Fruit fly (Drosophila melanogaster) whole organism, prepupa: ENCODE measurements around the gene CG14803.

ENCODE experiments used
- CG10631 ChIP-seq: fragments of 200-800 bp; sonication (Bioruptor generic); optimal IDR thresholded peaks from 2 replicates; lab custom pipeline; 2016; ENCODE audit warnings: missing biosample characterization, missing genetic modification characterization
- CG10669 ChIP-seq: fragments of 200-800 bp; sonication (Bioruptor generic); optimal IDR thresholded peaks from 3 replicates; lab custom pipeline; 2018; ENCODE audit warnings: missing biosample characterization, mild to moderate bottlenecking, missing genetic modification characterization, moderate library complexity
- CG11294 ChIP-seq: fragments of 200-800 bp; sonication (Bioruptor generic); IDR thresholded peaks from 2 replicates; pipeline ENCODE4 v1.3.6; 2022; ENCODE audit warnings: missing biosample characterization, missing genetic modification characterization
- CG11762 ChIP-seq: fragments of 200-800 bp; sonication (Bioruptor generic); optimal IDR thresholded peaks from 3 replicates; lab custom pipeline; 2016; ENCODE audit warnings: missing biosample characterization, missing genetic modification characterization; ENCODE audit not compliant: insufficient read depth
- CG11902 ChIP-seq: fragments of 200-800 bp; sonication (Bioruptor generic); optimal IDR thresholded peaks from 3 replicates; lab custom pipeline; 2016; ENCODE audit warnings: missing biosample characterization, missing genetic modification characterization
- CG15336 ChIP-seq: fragments of 200-800 bp; sonication (Bioruptor generic); IDR thresholded peaks from 2 replicates; pipeline ENCODE4 v1.3.6; 2022; ENCODE audit warnings: missing biosample characterization, missing genetic modification characterization
- CG1621 ChIP-seq: fragments of 200-800 bp; sonication (Bioruptor generic); optimal IDR thresholded peaks from 3 replicates; lab custom pipeline; 2018; ENCODE audit warnings: missing biosample characterization, mild to moderate bottlenecking, missing genetic modification characterization
- CG16779 ChIP-seq: fragments of 200-800 bp; sonication (Bioruptor generic); optimal IDR thresholded peaks from 3 replicates; lab custom pipeline; 2017; ENCODE audit warnings: missing biosample characterization, mild to moderate bottlenecking, missing genetic modification characterization
- CG3032 ChIP-seq: fragments of 200-800 bp; optimal IDR thresholded peaks from 2 replicates; lab custom pipeline; 2019; ENCODE audit warnings: missing biosample characterization, mild to moderate bottlenecking, missing genetic modification characterization, moderate library complexity
- CG31627 ChIP-seq: fragments of 200-800 bp; sonication (Bioruptor generic); optimal IDR thresholded peaks from 3 replicates; lab custom pipeline; 2016; ENCODE audit warnings: missing biosample characterization, missing genetic modification characterization
- CG32006 ChIP-seq: fragments of 200-800 bp; sonication (Bioruptor generic); optimal IDR thresholded peaks from 3 replicates; lab custom pipeline; 2017; ENCODE audit warnings: missing biosample characterization, mild to moderate bottlenecking, missing genetic modification characterization
- CG34406 ChIP-seq: fragments of 200-800 bp; sonication (Bioruptor generic); optimal IDR thresholded peaks from 3 replicates; lab custom pipeline; 2016; ENCODE audit warnings: missing biosample characterization, missing genetic modification characterization
- CG3919 ChIP-seq: fragments of 200-800 bp; sonication (Bioruptor generic); optimal IDR thresholded peaks from 3 replicates; lab custom pipeline; 2016; ENCODE audit warnings: missing biosample characterization, missing genetic modification characterization
- CG4318 ChIP-seq: fragments of 200-800 bp; sonication (Bioruptor generic); optimal IDR thresholded peaks from 3 replicates; lab custom pipeline; 2017; ENCODE audit warnings: missing biosample characterization, mild to moderate bottlenecking, missing genetic modification characterization
- CG6276 ChIP-seq: fragments of 200-800 bp; sonication (Bioruptor generic); optimal IDR thresholded peaks from 2 replicates; lab custom pipeline; 2017; ENCODE audit warnings: missing biosample characterization, mild to moderate bottlenecking, missing genetic modification characterization
- CG6792 ChIP-seq: fragments of 200-800 bp; sonication (Bioruptor generic); optimal IDR thresholded peaks from 3 replicates; lab custom pipeline; 2016; ENCODE audit warnings: missing biosample characterization, missing genetic modification characterization
- CG6808 ChIP-seq: fragments of 200-800 bp; sonication (Bioruptor generic); optimal IDR thresholded peaks from 3 replicates; lab custom pipeline; 2017; ENCODE audit warnings: missing biosample characterization, missing genetic modification characterization, mild to moderate bottlenecking, moderate library complexity, missing genetic modification reagents
- CG7368 ChIP-seq: fragments of 200-800 bp; sonication (Bioruptor generic); optimal IDR thresholded peaks from 3 replicates; lab custom pipeline; 2016; ENCODE audit warnings: missing biosample characterization, missing genetic modification characterization
- CG8319 ChIP-seq: fragments of 200-800 bp; sonication (Bioruptor generic); optimal IDR thresholded peaks from 3 replicates; lab custom pipeline; 2016; ENCODE audit warnings: missing biosample characterization, missing genetic modification characterization
- CG8632 ChIP-seq: fragments of 200-800 bp; sonication (Bioruptor generic); optimal IDR thresholded peaks from 3 replicates; lab custom pipeline; 2016; ENCODE audit warnings: missing biosample characterization, missing genetic modification characterization
- Eip75B ChIP-seq: fragments of 200-800 bp; sonication (Bioruptor generic); optimal IDR thresholded peaks from 3 replicates; lab custom pipeline; 2016; ENCODE audit warnings: missing biosample characterization, missing genetic modification characterization
- Eip78C ChIP-seq: fragments of 200-800 bp; sonication (Bioruptor generic); peaks from one replicate; lab custom pipeline; 2016; ENCODE audit warnings: missing biosample characterization, missing genetic modification characterization
- Eip93F ChIP-seq: fragments of 200-800 bp; sonication (Bioruptor generic); optimal IDR thresholded peaks from 2 replicates; lab custom pipeline; 2016; ENCODE audit warnings: missing biosample characterization, mild to moderate bottlenecking, missing genetic modification characterization
- Ets21C ChIP-seq: fragments of 200-800 bp; sonication (Bioruptor generic); optimal IDR thresholded peaks from 3 replicates; lab custom pipeline; 2016; ENCODE audit warnings: missing biosample characterization, missing genetic modification characterization
- Ets96B ChIP-seq: fragments of 200-800 bp; optimal IDR thresholded peaks from 2 replicates; lab custom pipeline; 2019; ENCODE audit warnings: missing biosample characterization, mild to moderate bottlenecking, missing genetic modification characterization, moderate library complexity
- Hr38 ChIP-seq: sonication (Bioruptor generic); optimal IDR thresholded peaks from 2 replicates; lab custom pipeline; 2016; ENCODE audit warnings: missing biosample characterization, missing genetic modification characterization
- Hr39 ChIP-seq: fragments of 200-800 bp; sonication (Bioruptor generic); optimal IDR thresholded peaks from 2 replicates; lab custom pipeline; 2016; ENCODE audit warnings: missing biosample characterization, missing genetic modification characterization
- Lpt ChIP-seq: fragments of 200-800 bp; sonication (Bioruptor generic); optimal IDR thresholded peaks from 3 replicates; lab custom pipeline; 2016; ENCODE audit warnings: missing biosample characterization, missing genetic modification characterization
- Met ChIP-seq: fragments of 200-800 bp; sonication (Bioruptor generic); optimal IDR thresholded peaks from 3 replicates; lab custom pipeline; 2016; ENCODE audit warnings: missing biosample characterization, missing genetic modification characterization
- OdsH ChIP-seq: fragments of 200-800 bp; sonication (Bioruptor generic); optimal IDR thresholded peaks from 3 replicates; lab custom pipeline; 2016; ENCODE audit warnings: missing biosample characterization, missing genetic modification characterization
- Sox15 ChIP-seq: fragments of 200-800 bp; sonication (Bioruptor generic); optimal IDR thresholded peaks from 3 replicates; lab custom pipeline; 2016; ENCODE audit warnings: missing biosample characterization, missing genetic modification characterization
- achi ChIP-seq: fragments of 200-800 bp; sonication (Bioruptor generic); optimal IDR thresholded peaks from 3 replicates; lab custom pipeline; 2016; ENCODE audit warnings: missing biosample characterization, missing genetic modification characterization
- acj6 ChIP-seq: fragments of 200-800 bp; sonication (Bioruptor generic); optimal IDR thresholded peaks from 3 replicates; lab custom pipeline; 2016; ENCODE audit warnings: missing biosample characterization, missing genetic modification characterization
- cyc ChIP-seq: fragments of 200-800 bp; sonication (Bioruptor generic); optimal IDR thresholded peaks from 3 replicates; lab custom pipeline; 2016; ENCODE audit warnings: missing biosample characterization, missing genetic modification characterization
- dsx ChIP-seq: fragments of 200-800 bp; optimal IDR thresholded peaks from 3 replicates; lab custom pipeline; 2019; ENCODE audit warnings: missing biosample characterization, mild to moderate bottlenecking, missing genetic modification characterization, moderate library complexity; ENCODE audit not compliant: poor library complexity, severe bottlenecking
- eg ChIP-seq: fragments of 200-800 bp; sonication (Bioruptor generic); IDR thresholded peaks from 3 replicates; pipeline ENCODE4 v1.3.6; 2022; ENCODE audit warnings: missing biosample characterization, missing genetic modification characterization
- esn ChIP-seq: fragments of 200-800 bp; sonication (Bioruptor generic); optimal IDR thresholded peaks from 2 replicates; lab custom pipeline; 2016; ENCODE audit warnings: missing biosample characterization, mild to moderate bottlenecking, missing genetic modification characterization, moderate library complexity
- fd59A ChIP-seq: fragments of 200-800 bp; sonication (Bioruptor generic); optimal IDR thresholded peaks from 2 replicates; lab custom pipeline; 2017; ENCODE audit warnings: missing biosample characterization, mild to moderate bottlenecking, missing genetic modification characterization, missing genetic modification reagents
- fd85E ChIP-seq: fragments of 200-800 bp; sonication (Bioruptor generic); optimal IDR thresholded peaks from 3 replicates; lab custom pipeline; 2016; ENCODE audit warnings: missing biosample characterization, missing genetic modification characterization
- fkh ChIP-seq: fragments of 200-800 bp; sonication (Bioruptor generic); optimal IDR thresholded peaks from 3 replicates; lab custom pipeline; 2017; ENCODE audit warnings: missing biosample characterization, mild to moderate bottlenecking, missing genetic modification characterization, moderate library complexity
- lz ChIP-seq: fragments of 200-800 bp; sonication (Bioruptor generic); optimal IDR thresholded peaks from 3 replicates; lab custom pipeline; 2016; ENCODE audit warnings: missing biosample characterization, missing genetic modification characterization
- net ChIP-seq: fragments of 200-800 bp; sonication (Bioruptor generic); optimal IDR thresholded peaks from 3 replicates; lab custom pipeline; 2016; ENCODE audit warnings: missing biosample characterization, missing genetic modification characterization
- pdm3 ChIP-seq: fragments of 200-800 bp; sonication (Bioruptor generic); optimal IDR thresholded peaks from 3 replicates; lab custom pipeline; 2016; ENCODE audit warnings: missing biosample characterization, missing genetic modification characterization
- salr ChIP-seq, 2 experiments: fragments of 200-800 bp; sonication (Bioruptor generic); optimal IDR thresholded peaks; 3 replicates each; lab custom pipeline; 2016 to 2018; ENCODE audit warnings: missing biosample characterization in 2 of 2, missing genetic modification characterization in 2 of 2, mild to moderate bottlenecking in 1 of 2
- ss ChIP-seq, 2 experiments: fragments of 200-800 bp; sonication (Bioruptor generic); optimal IDR thresholded peaks; 2 replicates in 1 of 2; 3 replicates in 1 of 2; lab custom pipeline; 2017 to 2018; ENCODE audit warnings: mild to moderate bottlenecking in 2 of 2, missing biosample characterization in 2 of 2, missing genetic modification characterization in 2 of 2, moderate library complexity in 1 of 2
- topi ChIP-seq: fragments of 200-800 bp; sonication (Bioruptor generic); optimal IDR thresholded peaks from 3 replicates; lab custom pipeline; 2016; ENCODE audit warnings: missing biosample characterization, missing genetic modification characterization

Gene CG14803

DNA sequence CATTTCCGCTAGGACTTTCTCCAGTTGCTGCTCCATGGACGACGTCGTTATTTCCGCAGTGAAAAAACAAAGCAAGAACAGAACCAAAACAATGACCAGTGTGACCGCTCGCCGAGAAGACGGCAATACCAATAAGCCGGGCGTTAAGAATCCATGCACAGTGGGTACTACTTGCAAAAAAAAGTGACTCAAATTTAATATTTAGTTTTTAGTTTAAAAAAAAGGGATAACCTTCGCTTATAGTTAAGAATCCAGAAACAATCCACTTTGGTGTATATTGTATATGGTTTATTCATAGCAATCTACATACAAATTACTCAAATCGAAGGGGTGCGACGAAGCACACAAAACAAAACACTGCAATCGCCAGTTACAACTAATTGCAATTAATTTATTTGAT lies 9.8 kb upstream of the CG14803 start, which contains the start of gene Lamtor5 (continued):
- TF ChIP-seq net (GFP tag; lab: Kevin White, UChicago), result peak; percentile 44
- no peak for TF ChIP-seq Sox15 (GFP tag; lab: Kevin White, UChicago)
- TF ChIP-seq CG8319 (GFP tag; lab: Kevin White, UChicago), result no peak
- TF ChIP-seq OdsH (GFP tag; lab: Kevin White, UChicago), result peak; percentile 34
- peak; percentile 10 for TF ChIP-seq fd59A (GFP tag; lab: Kevin White, UChicago)
- peak; percentile 41 for TF ChIP-seq achi (GFP tag; lab: Kevin White, UChicago)
- TF ChIP-seq fd85E, result peak; percentile 5
- TF ChIP-seq CG11762, result no peak
- peak; percentile 47 for TF ChIP-seq CG31627 (GFP tag; lab: Kevin White, UChicago)
- peak; percentile 70 for TF ChIP-seq topi
- no peak for TF ChIP-seq Hr38 (GFP tag; lab: Kevin White, UChicago)
- no peak for TF ChIP-seq salr (GFP tag; optimal IDR thresholded peaks at IDR 0.05; lab: Kevin White, UChicago)
- TF ChIP-seq Met (GFP tag; lab: Kevin White, UChicago), result peak; percentile 54
- no peak for TF ChIP-seq fkh (GFP tag; lab: Kevin White, UChicago)
- TF ChIP-seq CG11902 (GFP tag; lab: Kevin White, UChicago), result no peak
- TF ChIP-seq CG10669 (GFP tag; lab: Kevin White, UChicago), result peak; percentile 39
- peak; percentile 63 for TF ChIP-seq esn (GFP tag; lab: Kevin White, UChicago)
- peak; percentile 36 for TF ChIP-seq Ets96B (tag; lab: Kevin White, UChicago)
- TF ChIP-seq, all 60 proteins: peak for 41

- TF ChIP-seq eg (GFP tag; lab: Robert Waterston, UW) (peak; percentile 72; the same call in 2 of the 3 replicates), net (GFP tag; lab: Kevin White, UChicago) (peak; percentile 81), cyc (GFP tag; lab: Kevin White, UChicago) (peak; percentile 89), Eip75B (GFP tag; lab: Kevin White, UChicago) (peak; percentile 89), Eip93F (GFP tag; lab: Kevin White, UChicago) (no peak), fd85E (no peak), CG4318 (GFP tag; lab: Kevin White, UChicago) (no peak), CG34406 (GFP tag; lab: Kevin White, UChicago) (peak; percentile 83), CG11902 (GFP tag; lab: Kevin White, UChicago) (no peak), esn (GFP tag; lab: Kevin White, UChicago) (peak; percentile 92), fd59A (GFP tag; lab: Kevin White, UChicago) (peak; percentile 74), CG8632 (GFP tag; lab: Kevin White, UChicago) (peak; percentile 85), CG3032 (tag; lab: Kevin White, UChicago) (peak; percentile 76), ss (GFP tag; optimal IDR thresholded peaks at IDR 0.05; lab: Kevin White, UChicago) (peak in 1 of 2 experiments; percentile 80), dsx (GFP tag; lab: Kevin White, UChicago) (peak; percentile 59), Lpt (GFP tag; lab: Kevin White, UChicago) (peak; percentile 77), Ets96B (tag; lab: Kevin White, UChicago) (peak; percentile 72), CG31627 (GFP tag; lab: Kevin White, UChicago) (peak; percentile 92), Hr38 (GFP tag; lab: Kevin White, UChicago) (peak; percentile 23), Ets21C (GFP tag; lab: Kevin White, UChicago) (peak; percentile 89), acj6 (no peak), Hr39 (peak; percentile 90), CG7368 (GFP tag; lab: Kevin White, UChicago) (peak; percentile 77), CG15336 (GFP tag; lab: Robert Waterston, UW) (peak; percentile 76), achi (GFP tag; lab: Kevin White, UChicago) (peak; percentile 84), CG6792 (peak; percentile 88), pdm3 (GFP tag; lab: Kevin White, UChicago) (no peak), CG1621 (tag; lab: Kevin White, UChicago) (peak; percentile 47), Eip78C (GFP tag; lab: Kevin White, UChicago) (peak; percentile 97), CG11762 (peak; percentile 70), lz (GFP tag; lab: Kevin White, UChicago) (peak; percentile 91), CG6808 (GFP tag; lab: Kevin White, UChicago) (no peak), Sox15 (GFP tag; lab: Kevin White, UChicago) (peak; percentile 84), CG11294 (GFP tag; lab: Robert Waterston, UW) (peak; percentile 72), topi (peak; percentile 90), CG16779 (tag; lab: Kevin White, UChicago) (no peak), CG32006 (GFP tag; lab: Kevin White, UChicago) (peak; percentile 87), salr (GFP tag; optimal IDR thresholded peaks at IDR 0.05; lab: Kevin White, UChicago) (no peak), fkh (GFP tag; lab: Kevin White, UChicago) (no peak), CG10631 (GFP tag; lab: Kevin White, UChicago) (no peak), CG3919 (peak; percentile 87), CG6276 (GFP tag; lab: Kevin White, UChicago) (no peak)
Measured at dm6 chrX:1861620-1862184, 7.0 kb upstream of the CG14803 start, which contains the start of gene deltaCOP. Gene deltaCOP, minus strand, starts transcription at chrX:1861790.
